Fruit fly (Drosophila melanogaster): ENCODE results near the gene CG12746.

The CG12746 gene

DNA sequence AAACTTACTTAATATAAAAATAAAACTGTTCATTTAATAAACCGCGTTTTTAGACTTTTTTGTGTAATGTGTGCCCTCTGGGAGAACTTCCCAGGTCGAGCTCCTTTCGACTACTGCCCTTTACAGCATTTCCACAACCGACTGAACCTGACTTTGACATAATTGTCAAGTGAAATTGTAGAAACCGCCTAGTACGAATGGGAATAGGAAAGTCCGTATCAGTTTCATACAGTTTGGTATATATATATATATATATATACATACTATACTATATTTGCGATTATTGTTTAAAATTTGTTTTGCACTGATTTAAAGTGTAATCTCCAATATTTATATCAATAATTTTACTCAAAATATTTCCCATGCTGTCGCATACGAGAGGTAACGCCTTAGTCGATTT, 13.6 kb upstream of the CG12746 start, which contains the start of gene mia:
mia (minus strand) TSS at position 101 of the 400 bp plus-strand sequence.
- TF ChIP-seq caup (GFP tag; optimal IDR thresholded peaks at IDR 0.05; ENCODE audit: severe bottlenecking) (no peak), twi (tag; optimal IDR thresholded peaks at IDR 0.05) (no peak), Ada2b (GFP tag; IDR thresholded peaks at IDR 0.05) (no peak), Deaf1 (tag; optimal IDR thresholded peaks at IDR 0.05) (no peak), Bteb2 (GFP tag; optimal IDR thresholded peaks at IDR 0.05) (no peak), CG17359 (tag; optimal IDR thresholded peaks at IDR 0.05) (no peak), gce (GFP tag; IDR thresholded peaks at IDR 0.05) (no peak), stc (GFP tag; IDR thresholded peaks at IDR 0.05) (no peak), BtbVII (GFP tag; optimal IDR thresholded peaks at IDR 0.05) (no peak), psq (GFP tag; optimal IDR thresholded peaks at IDR 0.05) (no peak)

- TF ChIP-seq Nf-YC (tag; optimal IDR thresholded peaks at IDR 0.05) = no peak
- TF ChIP-seq Elba2 (GFP tag; optimal IDR thresholded peaks at IDR 0.05) = no peak
- no peak for TF ChIP-seq NFAT (GFP tag; IDR thresholded peaks at IDR 0.05)
- peak; percentile 61 for TF ChIP-seq nerfin-2 (GFP tag; IDR thresholded peaks at IDR 0.05; ENCODE audit: partially characterized antibody)
- peak; percentile 34; the same call in 1 of the 2 replicates for TF ChIP-seq tna (GFP tag; IDR thresholded peaks at IDR 0.05; ENCODE audit: partially characterized antibody)
- no peak for TF ChIP-seq Mad (GFP tag; optimal IDR thresholded peaks at IDR 0.05)
- no peak for TF ChIP-seq CG4328 (GFP tag; optimal IDR thresholded peaks at IDR 0.05)
- no peak for TF ChIP-seq zfh2 (GFP tag; optimal IDR thresholded peaks at IDR 0.05)
- no peak for TF ChIP-seq NC2α (GFP tag; optimal IDR thresholded peaks at IDR 0.05)
- TF ChIP-seq HLH4C (GFP tag; IDR thresholded peaks at IDR 0.05; ENCODE audit: partially characterized antibody) = peak; percentile 72
- no peak for TF ChIP-seq fd3F (GFP tag; optimal IDR thresholded peaks at IDR 0.05)
- no peak for TF ChIP-seq BEAF-32 (GFP tag; optimal IDR thresholded peaks at IDR 0.05)
- peak; percentile 20 for TF ChIP-seq Med (GFP tag)
- TF ChIP-seq ase (GFP tag; IDR thresholded peaks at IDR 0.05) = no peak
- TF ChIP-seq peb (GFP tag; IDR thresholded peaks at IDR 0.05) = no peak
- no peak for TF ChIP-seq emc (GFP tag; optimal IDR thresholded peaks at IDR 0.05)
- TF ChIP-seq tx (GFP tag; optimal IDR thresholded peaks at IDR 0.05) = no peak
- no peak for TF ChIP-seq her (GFP tag; optimal IDR thresholded peaks at IDR 0.05)
- no peak for TF ChIP-seq so (GFP tag; IDR thresholded peaks at IDR 0.05)
- TF ChIP-seq CG15514 (GFP tag; optimal IDR thresholded peaks at IDR 0.05) = no peak
- no peak for TF ChIP-seq ttk (GFP tag; IDR thresholded peaks at IDR 0.05)
- no peak for TF ChIP-seq kay (GFP tag; optimal IDR thresholded peaks at IDR 0.05)
- no peak for TF ChIP-seq luna (GFP tag; optimal IDR thresholded peaks at IDR 0.05)
- no peak for TF ChIP-seq caup (GFP tag; optimal IDR thresholded peaks at IDR 0.05; ENCODE audit: severe bottlenecking)
- no peak for TF ChIP-seq E2f2 (GFP tag; IDR thresholded peaks at IDR 0.05)
- no peak for TF ChIP-seq CG42726 (GFP tag; IDR thresholded peaks at IDR 0.05; ENCODE audit: partially characterized antibody)
- no peak for TF ChIP-seq Trl (optimal IDR thresholded peaks at IDR 0.05)
- no peak for TF ChIP-seq Trl (GFP tag; optimal IDR thresholded peaks at IDR 0.05)
- TF ChIP-seq CG2116 (GFP tag; optimal IDR thresholded peaks at IDR 0.05) = no peak
- TF ChIP-seq CG11398 (GFP tag; optimal IDR thresholded peaks at IDR 0.05) = no peak
- TF ChIP-seq Hsf (GFP tag; optimal IDR thresholded peaks at IDR 0.05) = no peak
- TF ChIP-seq CG33213 (GFP tag; optimal IDR thresholded peaks at IDR 0.05) = no peak
- TF ChIP-seq CG3407 (GFP tag; optimal IDR thresholded peaks at IDR 0.05) = no peak
- 0 out of 3 replicates have a peak, but pooled peaks have one; percentile 44 for TF ChIP-seq CG6791 (GFP tag; IDR thresholded peaks at IDR 0.05; ENCODE audit: partially characterized antibody)
- no peak for TF ChIP-seq mld (GFP tag; IDR thresholded peaks at IDR 0.05; ENCODE audit: partially characterized antibody)
- no peak for TF ChIP-seq Dek (tag; optimal IDR thresholded peaks at IDR 0.05)
- TF ChIP-seq ato (GFP tag; IDR thresholded peaks at IDR 0.05; ENCODE audit: partially characterized antibody) = 0 out of 2 replicates have a peak, but pooled peaks have one; percentile 33
- no peak for TF ChIP-seq ems (GFP tag; optimal IDR thresholded peaks at IDR 0.05)
- no peak for TF ChIP-seq CG4854 (GFP tag; optimal IDR thresholded peaks at IDR 0.05)
- peak; percentile 10 for TF ChIP-seq gfzf (GFP tag; optimal IDR thresholded peaks at IDR 0.05)
- TF ChIP-seq E2f1 (GFP tag; IDR thresholded peaks at IDR 0.05) = no peak
Measured at dm6 chr3R:5551593-5551992, 13.1 kb upstream of the CG12746 start.

Measured in whole organism, embryonic.